Worm (Caenorhabditis elegans) whole organism, L1 larva: Measurements from ENCODE around the gene Y49F6C.2.

Experiments used
- ama-1 ChIP-seq: fragments of 150-350 bp; optimal IDR thresholded peaks from 2 replicates; lab custom pipeline; 2014
- ces-1 ChIP-seq: fragments of 150-350 bp; optimal IDR thresholded peaks from 2 replicates; lab custom pipeline; 2014; ENCODE audit warnings: missing biosample characterization, missing genetic modification reagents, missing genetic modification characterization
- nhr-28 ChIP-seq: fragments of 150-350 bp; optimal IDR thresholded peaks from 2 replicates; lab custom pipeline; 2014; ENCODE audit warnings: missing biosample characterization, missing genetic modification characterization
- pqm-1 ChIP-seq: sonication (generic microtip); optimal IDR thresholded peaks from 3 replicates; lab custom pipeline; 2017; ENCODE audit warnings: missing biosample characterization, missing genetic modification characterization
- unc-62 ChIP-seq: fragments of 150-350 bp; optimal IDR thresholded peaks from 2 replicates; lab custom pipeline; 2014; ENCODE audit warnings: missing biosample characterization, missing genetic modification reagents, missing genetic modification characterization
- zip-4 ChIP-seq: fragments of 200-800 bp; sonication (Bioruptor generic); optimal IDR thresholded peaks from 2 replicates; lab custom pipeline; 2018; ENCODE audit warnings: mild to moderate bottlenecking, missing genetic modification characterization, moderate library complexity, missing compliant biosample characterization
- ztf-11 ChIP-seq, 2 experiments: sonication (generic microtip); optimal IDR thresholded peaks; 2 replicates each; lab custom pipeline; 2016 to 2017; ENCODE audit warnings: missing genetic modification characterization in 2 of 2, missing biosample characterization in 1 of 2, missing compliant biosample characterization in 1 of 2

DNA sequence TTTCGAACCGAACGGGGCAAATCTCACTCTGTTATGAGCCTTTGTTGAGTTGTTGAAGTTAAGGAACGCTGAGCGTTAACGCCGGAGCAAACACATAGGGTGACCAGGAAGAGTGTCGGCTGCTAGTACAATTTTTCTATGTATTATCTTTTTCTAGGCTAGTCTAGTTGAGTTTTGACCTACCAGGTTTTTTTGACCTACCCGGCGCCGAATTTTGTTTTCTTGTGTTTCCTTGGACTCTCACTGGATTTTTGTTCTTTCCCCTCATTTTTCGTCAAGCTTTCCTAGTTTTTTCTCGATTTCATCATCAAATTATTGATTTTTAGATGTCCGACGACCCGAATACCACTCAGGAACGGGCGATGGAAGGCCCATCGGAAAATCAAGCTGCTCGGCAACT, 3.1 kb downstream of the Y49F6C.2 start, which contains the start of gene T06D4.1:
- TF ChIP-seq zip-4 (no peak), ama-1 (lab: Kevin White, UChicago) (no peak), unc-62 (no peak), ztf-11 (tag; optimal IDR thresholded peaks at IDR 0.05; lab: Kevin White, UChicago) (no peak), nhr-28 (tag; lab: Kevin White, UChicago) (no peak), ces-1 (GFP tag; lab: Kevin White, UChicago) (no peak), pqm-1 (tag; lab: Kevin White, UChicago) (no peak)
